Worm (Caenorhabditis elegans) whole organism, young adult: Measurements from ENCODE around the gene T28A8.2.

Experiments
- D2030.7 ChIP-seq: fragments of 200-800 bp; sonication (Bioruptor generic); IDR thresholded peaks from 2 replicates; pipeline ENCODE4 v1.3.6; 2022; ENCODE audit warnings: missing genetic modification reagents, missing genetic modification characterization, missing compliant biosample characterization
- F37B4.10 ChIP-seq: fragments of 200-800 bp; sonication (Bioruptor generic); IDR thresholded peaks from 2 replicates; pipeline ENCODE4 v1.3.6; 2022; ENCODE audit warnings: missing genetic modification characterization, missing compliant biosample characterization
- F39B2.1 ChIP-seq: fragments of 200-800 bp; sonication (Bioruptor generic); IDR thresholded peaks from 2 replicates; pipeline ENCODE4 v1.3.6; 2022; ENCODE audit warnings: missing genetic modification reagents, missing genetic modification characterization, missing compliant biosample characterization
- K12H6.12 ChIP-seq: fragments of 200-800 bp; sonication (Bioruptor generic); optimal IDR thresholded peaks from 2 replicates; lab custom pipeline; 2018; ENCODE audit warnings: mild to moderate bottlenecking, missing genetic modification characterization, missing compliant biosample characterization
- T07F8.4 ChIP-seq: sonication (generic microtip); optimal IDR thresholded peaks from 2 replicates; lab custom pipeline; 2016; ENCODE audit warnings: mild to moderate bottlenecking, missing genetic modification characterization, moderate library complexity, missing compliant biosample characterization
- Y53F4B.3 ChIP-seq: fragments of 200-800 bp; sonication (Bioruptor generic); IDR thresholded peaks from 2 replicates; pipeline ENCODE4 v1.3.6; 2022; ENCODE audit warnings: missing genetic modification reagents, missing genetic modification characterization, missing compliant biosample characterization
- Y53G8AR.9 ChIP-seq: fragments of 200-800 bp; sonication (Bioruptor generic); conservative IDR thresholded peaks from 2 replicates; pipeline ENCODE4 v1.3.6; 2022; ENCODE audit warnings: missing genetic modification reagents, missing genetic modification characterization, missing compliant biosample characterization
- Y56A3A.18 ChIP-seq: fragments of 200-800 bp; sonication (Bioruptor generic); IDR thresholded peaks from 2 replicates; pipeline ENCODE4 v1.3.6; 2022; ENCODE audit warnings: missing genetic modification reagents, missing genetic modification characterization, missing compliant biosample characterization
- aptf-2 ChIP-seq: fragments of 200-800 bp; sonication (Bioruptor generic); conservative IDR thresholded peaks from 2 replicates; pipeline ENCODE4 v1.3.6; 2022; ENCODE audit warnings: missing genetic modification reagents, missing genetic modification characterization, missing compliant biosample characterization
- aptf-3 ChIP-seq: fragments of 200-800 bp; sonication (Bioruptor generic); IDR thresholded peaks from 2 replicates; pipeline ENCODE4 v1.3.6; 2022; ENCODE audit warnings: missing genetic modification characterization, missing compliant biosample characterization
- atf-7 ChIP-seq: sonication (generic microtip); optimal IDR thresholded peaks from 2 replicates; lab custom pipeline; 2017; ENCODE audit warnings: mild to moderate bottlenecking, missing genetic modification characterization, missing compliant biosample characterization
- ceh-100 ChIP-seq: fragments of 200-800 bp; sonication (Bioruptor generic); IDR thresholded peaks from 2 replicates; pipeline ENCODE4 v1.3.6; 2022; ENCODE audit warnings: missing genetic modification reagents, missing genetic modification characterization, missing compliant biosample characterization
- ceh-27 ChIP-seq: fragments of 200-800 bp; sonication (Bioruptor generic); optimal IDR thresholded peaks from 2 replicates; lab custom pipeline; 2018; ENCODE audit warnings: mild to moderate bottlenecking, missing genetic modification characterization, moderate library complexity, missing compliant biosample characterization
- dpl-1 ChIP-seq: fragments of 150-350 bp; optimal IDR thresholded peaks from 2 replicates; lab custom pipeline; 2014; ENCODE audit warnings: missing biosample characterization, missing genetic modification reagents, missing genetic modification characterization
- hmg-1.2 ChIP-seq: fragments of 200-800 bp; sonication (Bioruptor generic); IDR thresholded peaks from 2 replicates; pipeline ENCODE4 v1.3.6; 2022; ENCODE audit warnings: missing genetic modification reagents, missing genetic modification characterization, missing compliant biosample characterization
- hmg-20 ChIP-seq: fragments of 200-800 bp; sonication (Bioruptor generic); IDR thresholded peaks from 2 replicates; pipeline ENCODE4 v1.3.6; 2022; ENCODE audit warnings: missing genetic modification reagents, missing genetic modification characterization, missing compliant biosample characterization
- hrde-1 ChIP-seq: sonication (generic microtip); optimal IDR thresholded peaks from 2 replicates; lab custom pipeline; 2016; ENCODE audit warnings: missing genetic modification characterization, mild to moderate bottlenecking, missing compliant biosample characterization, moderate library complexity, missing genotype, missing genetic modification reagents, borderline replicate concordance
- let-526 ChIP-seq: fragments of 200-800 bp; sonication (Bioruptor generic); IDR thresholded peaks from 2 replicates; pipeline ENCODE4 v1.3.6; 2022; ENCODE audit warnings: missing genetic modification reagents, missing genetic modification characterization, missing compliant biosample characterization
- lin-35 ChIP-seq, 3 experiments: fragments of 150-350 bp in 2 of 3; sonication (generic microtip) in 1 of 3; optimal IDR thresholded peaks; 2 replicates each; lab custom pipeline; 2014 to 2018; ENCODE audit warnings: missing biosample characterization in 3 of 3, missing genetic modification characterization in 3 of 3, missing genetic modification reagents in 3 of 3
- lin-40 ChIP-seq: sonication (generic microtip); optimal IDR thresholded peaks from 2 replicates; lab custom pipeline; 2016; ENCODE audit warnings: missing genetic modification characterization, mild to moderate bottlenecking, missing compliant biosample characterization, missing genotype, missing genetic modification reagents
- lsl-1 ChIP-seq: fragments of 200-800 bp; sonication (Bioruptor generic); optimal IDR thresholded peaks from 2 replicates; lab custom pipeline; 2018; ENCODE audit warnings: mild to moderate bottlenecking, missing genetic modification characterization, moderate library complexity, missing compliant biosample characterization
- madf-8 ChIP-seq: fragments of 200-800 bp; sonication (Bioruptor generic); conservative IDR thresholded peaks from 2 replicates; pipeline ENCODE4 v1.3.6; 2022; ENCODE audit warnings: missing genetic modification reagents, missing genetic modification characterization, missing compliant biosample characterization
- mcd-1 ChIP-seq: fragments of 200-800 bp; sonication (Bioruptor generic); IDR thresholded peaks from 2 replicates; pipeline ENCODE4 v1.3.6; 2022; ENCODE audit warnings: missing genetic modification reagents, missing genetic modification characterization, missing compliant biosample characterization
- mxl-1 ChIP-seq: sonication (generic microtip); optimal IDR thresholded peaks from 2 replicates; lab custom pipeline; 2016; ENCODE audit warnings: missing genetic modification characterization, missing compliant biosample characterization
- nfya-1 ChIP-seq: sonication (generic microtip); optimal IDR thresholded peaks from 2 replicates; lab custom pipeline; 2017; ENCODE audit warnings: antibody characterized with exemption, missing compliant biosample characterization, missing genetic modification characterization, borderline replicate concordance; ENCODE audit not compliant: insufficient read depth
- nhr-120 ChIP-seq: fragments of 200-800 bp; sonication (Bioruptor generic); IDR thresholded peaks from 2 replicates; pipeline ENCODE4 v1.3.6; 2022; ENCODE audit warnings: missing genetic modification characterization, missing compliant biosample characterization
- pha-4 ChIP-seq: fragments of 150-350 bp; sonication (generic microtip); optimal IDR thresholded peaks from 2 replicates; lab custom pipeline; 2014; ENCODE audit warnings: missing biosample characterization, missing genetic modification reagents, missing genetic modification characterization
- rcor-1 ChIP-seq: fragments of 200-800 bp; sonication (Bioruptor generic); IDR thresholded peaks from 2 replicates; pipeline ENCODE4 v1.3.6; 2022; ENCODE audit warnings: missing genetic modification reagents, missing genetic modification characterization, missing compliant biosample characterization
- repo-1 ChIP-seq: sonication (generic microtip); optimal IDR thresholded peaks from 2 replicates; lab custom pipeline; 2017; ENCODE audit warnings: mild to moderate bottlenecking, missing genetic modification characterization, missing compliant biosample characterization
- snpc-1.3 ChIP-seq: sonication (generic microtip); optimal IDR thresholded peaks from 2 replicates; lab custom pipeline; 2017; ENCODE audit warnings: missing genetic modification characterization, mild to moderate bottlenecking, missing compliant biosample characterization, antibody characterized with exemption, moderate library complexity, missing genotype, missing genetic modification reagents; ENCODE audit not compliant: insufficient read depth
- snpc-4 ChIP-seq, 5 experiments: fragments of 150-350 bp in 1 of 5; sonication (generic microtip) in 4 of 5; optimal IDR thresholded peaks; 2 replicates each; lab custom pipeline; 2014 to 2018; ENCODE audit warnings: missing genetic modification characterization in 5 of 5, missing biosample characterization in 3 of 5, antibody characterized with exemption in 2 of 5, mild to moderate bottlenecking in 2 of 5, missing compliant biosample characterization in 2 of 5, missing genotype in 2 of 5, moderate library complexity in 2 of 5, missing genetic modification reagents in 1 of 5
- tlf-1 ChIP-seq: fragments of 200-800 bp; sonication (Bioruptor generic); optimal IDR thresholded peaks from 2 replicates; lab custom pipeline; 2018; ENCODE audit warnings: mild to moderate bottlenecking, missing genetic modification characterization, missing compliant biosample characterization
- unc-130 ChIP-seq: sonication (generic microtip); optimal IDR thresholded peaks from 2 replicates; lab custom pipeline; 2016; ENCODE audit warnings: missing genetic modification reagents, missing genetic modification characterization, missing compliant biosample characterization
- unc-62 ChIP-seq: fragments of 150-350 bp; optimal IDR thresholded peaks from 2 replicates; lab custom pipeline; 2014; ENCODE audit warnings: missing biosample characterization, missing genetic modification reagents, missing genetic modification characterization
- xnd-1 ChIP-seq: sonication (generic microtip); optimal IDR thresholded peaks from 2 replicates; lab custom pipeline; 2016; ENCODE audit warnings: missing genotype, missing genetic modification reagents, missing genetic modification characterization, missing compliant biosample characterization

Gene T28A8.2

ce11 chrIII:13465918-13466592, 29.4 kb downstream of the T28A8.2 start, which contains the start of gene cdk-5 (continued):
- TF ChIP-seq ceh-27 (GFP tag; lab: Kevin White, UChicago), result peak; percentile 27
- no peak for TF ChIP-seq Y53F4B.3 (GFP tag; lab: Robert Waterston, UW)
- peak; percentile 72; the same call in 1 of the 2 replicates for TF ChIP-seq D2030.7 (GFP tag; lab: Robert Waterston, UW)
- TF ChIP-seq ceh-100 (GFP tag; lab: Robert Waterston, UW), result peak; percentile 58; the same call in 1 of the 2 replicates
- no peak for TF ChIP-seq hmg-20
- TF ChIP-seq unc-62 (GFP tag; lab: Kevin White, UChicago), result no peak
- peak; percentile 99 for TF ChIP-seq hmg-1.2 (GFP tag; lab: Robert Waterston, UW)
- no peak for TF ChIP-seq aptf-2 (GFP tag; lab: Robert Waterston, UW)
- TF ChIP-seq atf-7 (tag; lab: Kevin White, UChicago), result peak; percentile 16
- TF ChIP-seq dpl-1 (GFP tag; lab: Kevin White, UChicago), result peak; percentile 11
- peak; percentile 19 for TF ChIP-seq K12H6.12 (tag; lab: Kevin White, UChicago)
- peak; percentile 67 for TF ChIP-seq rcor-1 (GFP tag; lab: Robert Waterston, UW)
- peak; percentile 87 for TF ChIP-seq lin-40
- peak; percentile 68 for TF ChIP-seq tlf-1 (GFP tag; lab: Kevin White, UChicago)
- TF ChIP-seq hrde-1, result no peak
- no peak for TF ChIP-seq madf-8 (GFP tag; lab: Robert Waterston, UW)
- TF ChIP-seq nfya-1 (tag; lab: Kevin White, UChicago), result no peak
- TF ChIP-seq repo-1 (tag; lab: Kevin White, UChicago), result peak; percentile 69
- TF ChIP-seq nhr-120 (GFP tag; lab: Robert Waterston, UW), result no peak
- no peak for TF ChIP-seq mxl-1 (tag; lab: Kevin White, UChicago)
- no peak for TF ChIP-seq F39B2.1 (GFP tag; lab: Robert Waterston, UW)
- peak; percentile 24 for TF ChIP-seq snpc-1.3
- peak; percentile 52; the same call in 1 of the 2 replicates for TF ChIP-seq Y56A3A.18 (GFP tag; lab: Robert Waterston, UW)
- TF ChIP-seq F37B4.10 (GFP tag; lab: Robert Waterston, UW), result no peak
- peak; percentile 68 for TF ChIP-seq mcd-1 (GFP tag; lab: Robert Waterston, UW)
- TF ChIP-seq aptf-3 (GFP tag; lab: Robert Waterston, UW), result no peak
- no peak for TF ChIP-seq snpc-4 (GFP tag; optimal IDR thresholded peaks at IDR 0.05; lab: Kevin White, UChicago)
- peak in 2 of 4 experiments; percentile 54 to 62 for TF ChIP-seq snpc-4 (tag; optimal IDR thresholded peaks at IDR 0.05; lab: Kevin White, UChicago)
- TF ChIP-seq pha-4 (tag; lab: Kevin White, UChicago), result peak; percentile 69
- TF ChIP-seq unc-130 (GFP tag; lab: Kevin White, UChicago), result no peak
- TF ChIP-seq Y53G8AR.9 (GFP tag; lab: Robert Waterston, UW), result peak; percentile 87; the same call in 1 of the 2 replicates
- TF ChIP-seq T07F8.4 (tag; lab: Kevin White, UChicago), result no peak
- TF ChIP-seq lin-35 (GFP tag; optimal IDR thresholded peaks at IDR 0.05; lab: Kevin White, UChicago), result peak in 1 of 3 experiments; percentile 82
- TF ChIP-seq let-526 (GFP tag; lab: Robert Waterston, UW), result no peak
- TF ChIP-seq lsl-1 (GFP tag; lab: Kevin White, UChicago), result peak; percentile 51
- peak; percentile 33 for TF ChIP-seq xnd-1 (tag; lab: Kevin White, UChicago)
